Worm (Caenorhabditis elegans): ENCODE measurements around the gene Y51A2B.5.

The Y51A2B.5 gene

ce11 chrV:18389046-18389445 lies at the start of gene Y51A2B.5, which contains the start of gene Y51A2B.4:
Gene Y51A2B.5, plus strand, starts transcription at chrV:18389277.
Gene Y51A2B.4, minus strand, starts transcription at chrV:18389146.
- no peak for TF ChIP-seq nhr-11 (tag; optimal IDR thresholded peaks at IDR 0.05)
- TF ChIP-seq daf-12 (tag; optimal IDR thresholded peaks at IDR 0.05) = no peak
- TF ChIP-seq elt-3 (tag; optimal IDR thresholded peaks at IDR 0.05) = no peak
- no peak for TF ChIP-seq unc-62 (GFP tag; optimal IDR thresholded peaks at IDR 0.05)
- no peak for TF ChIP-seq ztf-11 (tag; optimal IDR thresholded peaks at IDR 0.05)
- TF ChIP-seq ceh-28 (tag; optimal IDR thresholded peaks at IDR 0.05) = no peak

DNA sequence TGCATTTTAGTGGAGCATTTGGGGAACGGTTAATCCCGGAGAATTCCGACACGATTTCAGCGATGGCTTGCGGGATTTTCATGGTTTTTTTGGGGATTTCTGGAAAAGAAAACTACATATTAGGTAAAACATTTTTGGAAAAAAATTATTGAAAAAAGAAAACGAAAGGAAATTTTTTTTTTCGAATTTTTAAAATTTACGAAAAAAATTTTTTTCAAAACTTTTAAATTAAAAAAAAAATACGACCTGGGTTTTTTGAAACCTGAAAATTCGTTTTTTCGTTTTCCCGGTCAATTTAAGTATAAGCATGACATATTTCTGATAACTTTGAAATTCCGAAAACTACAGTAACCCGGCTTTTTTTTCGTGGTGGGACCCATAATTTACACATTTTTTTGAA lies 49.3 kb upstream of the Y51A2B.5 start, which contains the start of gene C08E8.10:
TSS of gene C08E8.10 (minus strand) at position 101 of the 400 bp plus-strand sequence.
- TF ChIP-seq lsy-12 (tag; optimal IDR thresholded peaks at IDR 0.05) (no peak), unc-62 (GFP tag; optimal IDR thresholded peaks at IDR 0.05) (no peak), nhr-67 (tag; optimal IDR thresholded peaks at IDR 0.05) (no peak), ceh-82 (tag; optimal IDR thresholded peaks at IDR 0.05) (no peak), sea-2 (GFP tag; optimal IDR thresholded peaks at IDR 0.05) (no peak), mdl-1 (tag; optimal IDR thresholded peaks at IDR 0.05) (no peak), jun-1 (tag; optimal IDR thresholded peaks at IDR 0.05) (no peak), lin-39 (tag; optimal IDR thresholded peaks at IDR 0.05) (no peak), pha-4 (tag; optimal IDR thresholded peaks at IDR 0.05) (no peak), nfya-1 (tag; optimal IDR thresholded peaks at IDR 0.05; ENCODE audit: insufficient read depth) (no peak), fos-1 (tag; optimal IDR thresholded peaks at IDR 0.05) (no peak), ceh-16 (tag; optimal IDR thresholded peaks at IDR 0.05) (no peak), ZK546.5 (tag; optimal IDR thresholded peaks at IDR 0.05) (no peak), nhr-28 (tag; optimal IDR thresholded peaks at IDR 0.05) (no peak), fkh-2 (tag; optimal IDR thresholded peaks at IDR 0.05) (no peak), nhr-23 (tag; optimal IDR thresholded peaks at IDR 0.05) (no peak), daf-12 (tag; optimal IDR thresholded peaks at IDR 0.05) (no peak), elt-2 (tag; optimal IDR thresholded peaks at IDR 0.05) (no peak), nhr-237 (tag; optimal IDR thresholded peaks at IDR 0.05) (no peak)

DNA sequence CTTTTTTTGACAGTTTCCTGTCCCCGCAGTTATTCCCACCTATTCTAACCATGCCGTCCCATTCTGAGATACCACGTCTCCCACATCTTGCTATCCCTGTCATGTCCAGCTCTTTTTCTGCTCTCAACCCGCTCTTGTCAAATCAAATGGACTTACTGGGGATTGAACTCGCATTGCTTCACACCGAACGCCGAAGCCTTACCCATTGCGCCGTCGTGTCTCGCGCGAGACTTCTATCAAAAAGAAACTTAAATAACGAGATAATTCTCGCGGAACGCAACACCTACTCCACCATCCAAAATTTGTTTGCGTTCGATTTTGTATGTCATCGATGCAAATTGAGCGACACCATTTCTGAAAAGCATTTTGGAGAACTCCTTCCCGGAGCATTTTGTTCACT lies 44.9 kb upstream of the Y51A2B.5 start:
- TF ChIP-seq elt-1 (tag; optimal IDR thresholded peaks at IDR 0.05) (no peak), egl-5 (tag; optimal IDR thresholded peaks at IDR 0.05) (no peak), jun-1 (tag; optimal IDR thresholded peaks at IDR 0.05) (no peak), ama-1 (optimal IDR thresholded peaks at IDR 0.05) (no peak), mdl-1 (tag; optimal IDR thresholded peaks at IDR 0.05) (no peak), nfya-1 (tag; optimal IDR thresholded peaks at IDR 0.05; ENCODE audit: insufficient read depth) (no peak), tbx-2 (tag; optimal IDR thresholded peaks at IDR 0.05) (no peak), ceh-9 (tag; optimal IDR thresholded peaks at IDR 0.05) (no peak)

DNA sequence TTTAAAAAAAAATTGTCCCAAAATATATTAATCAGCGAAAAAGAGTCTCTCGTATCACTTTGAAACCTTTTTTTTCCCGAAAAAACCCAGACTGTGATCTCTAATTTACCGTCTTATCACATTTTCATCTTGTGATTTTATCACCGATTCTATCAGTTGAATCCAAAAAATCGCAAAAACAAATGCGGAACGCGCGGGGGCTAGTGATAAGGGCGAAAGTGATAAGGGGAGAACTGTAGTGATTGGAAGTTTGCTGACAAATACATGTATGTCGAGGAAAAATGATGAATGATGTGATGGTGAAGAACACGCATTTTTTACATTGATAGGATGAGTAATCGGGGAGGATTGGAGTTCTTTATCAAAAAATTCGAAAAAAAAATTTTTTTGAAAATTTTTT lies 43.0 kb upstream of the Y51A2B.5 start:
- TF ChIP-seq fkh-10 (GFP tag; optimal IDR thresholded peaks at IDR 0.05) (no peak), hmg-11 (tag; optimal IDR thresholded peaks at IDR 0.05) (no peak), nhr-43 (tag; optimal IDR thresholded peaks at IDR 0.05; ENCODE audit: poor library complexity, severe bottlenecking) (peak; percentile 75), ztf-4 (tag; optimal IDR thresholded peaks at IDR 0.05) (no peak), snpc-4 (tag; optimal IDR thresholded peaks at IDR 0.05) (no peak), aly-2 (tag; optimal IDR thresholded peaks at IDR 0.05) (no peak), ceh-16 (tag; optimal IDR thresholded peaks at IDR 0.05) (no peak), nhr-237 (tag; optimal IDR thresholded peaks at IDR 0.05) (no peak), lin-39 (tag; optimal IDR thresholded peaks at IDR 0.05) (no peak), skn-1 (tag; optimal IDR thresholded peaks at IDR 0.05) (peak; percentile 34), fkh-2 (tag; optimal IDR thresholded peaks at IDR 0.05) (no peak), mml-1 (tag; optimal IDR thresholded peaks at IDR 0.05) (no peak), R02D3.7 (tag; optimal IDR thresholded peaks at IDR 0.05) (no peak), elt-1 (tag; optimal IDR thresholded peaks at IDR 0.05) (no peak), unc-62 (GFP tag; optimal IDR thresholded peaks at IDR 0.05) (no peak), tbx-2 (tag; optimal IDR thresholded peaks at IDR 0.05) (no peak), jun-1 (tag; optimal IDR thresholded peaks at IDR 0.05) (peak; percentile 98), nhr-77 (tag; optimal IDR thresholded peaks at IDR 0.05) (no peak), eor-1 (tag; optimal IDR thresholded peaks at IDR 0.05) (no peak), fos-1 (tag; optimal IDR thresholded peaks at IDR 0.05) (peak; percentile 81), nhr-67 (tag; optimal IDR thresholded peaks at IDR 0.05) (no peak), nhr-23 (tag; optimal IDR thresholded peaks at IDR 0.05) (peak; percentile 57), pha-4 (tag; optimal IDR thresholded peaks at IDR 0.05) (peak; percentile 55), nhr-11 (tag; optimal IDR thresholded peaks at IDR 0.05) (no peak), pqm-1 (tag; optimal IDR thresholded peaks at IDR 0.05) (peak; percentile 100), lsy-12 (tag; optimal IDR thresholded peaks at IDR 0.05) (no peak), ceh-28 (tag; optimal IDR thresholded peaks at IDR 0.05) (peak; percentile 44), nhr-76 (tag; optimal IDR thresholded peaks at IDR 0.05) (no peak), nhr-12 (tag; optimal IDR thresholded peaks at IDR 0.05) (no peak), sea-2 (GFP tag; optimal IDR thresholded peaks at IDR 0.05) (no peak), mdl-1 (tag; optimal IDR thresholded peaks at IDR 0.05) (no peak), ama-1 (optimal IDR thresholded peaks at IDR 0.05) (no peak), nfya-1 (tag; optimal IDR thresholded peaks at IDR 0.05; ENCODE audit: insufficient read depth) (no peak), ztf-11 (tag; optimal IDR thresholded peaks at IDR 0.05) (no peak), ceh-82 (tag; optimal IDR thresholded peaks at IDR 0.05) (no peak), elt-2 (tag; optimal IDR thresholded peaks at IDR 0.05) (peak; percentile 100), daf-12 (tag; optimal IDR thresholded peaks at IDR 0.05) (no peak), egl-5 (tag; optimal IDR thresholded peaks at IDR 0.05) (no peak), nhr-28 (tag; optimal IDR thresholded peaks at IDR 0.05) (no peak), lin-15B (tag; optimal IDR thresholded peaks at IDR 0.05) (no peak), ceh-9 (tag; optimal IDR thresholded peaks at IDR 0.05) (no peak), elt-3 (tag; optimal IDR thresholded peaks at IDR 0.05) (peak; percentile 68 to 96 (median 94))
